Worm (Caenorhabditis elegans) whole organism, young adult: ENCODE measurements around the gene F58B3.6.
A peak's percentile ranks its signal among the peaks of the same experiment; 100 is the strongest.

Source experiments
- B0019.2 ChIP-seq: fragments of 200-800 bp; sonication (Bioruptor generic); conservative IDR thresholded peaks from 2 replicates; pipeline ENCODE4 v1.3.6; 2022; ENCODE audit warnings: missing genetic modification reagents, missing genetic modification characterization, missing compliant biosample characterization
- B0035.1 ChIP-seq: sonication (generic microtip); optimal IDR thresholded peaks from 2 replicates; lab custom pipeline; 2016; ENCODE audit warnings: missing genetic modification characterization, mild to moderate bottlenecking, missing compliant biosample characterization, missing genotype, missing genetic modification reagents
- C06A6.2 ChIP-seq: fragments of 200-800 bp; sonication (Bioruptor generic); conservative IDR thresholded peaks from 2 replicates; pipeline ENCODE4 v1.3.6; 2022; ENCODE audit warnings: missing genetic modification characterization, missing compliant biosample characterization
- F33H1.4 ChIP-seq: fragments of 200-800 bp; sonication (Bioruptor generic); IDR thresholded peaks from 2 replicates; pipeline ENCODE4 v1.3.6; 2022; ENCODE audit warnings: missing genetic modification reagents, missing genetic modification characterization, missing compliant biosample characterization
- F49E8.2 ChIP-seq: sonication (generic microtip); optimal IDR thresholded peaks from 3 replicates; lab custom pipeline; 2017; ENCODE audit warnings: missing genetic modification characterization, mild to moderate bottlenecking, missing compliant biosample characterization, antibody characterized with exemption, moderate library complexity; ENCODE audit not compliant: insufficient read depth
- Y53F4B.3 ChIP-seq: fragments of 200-800 bp; sonication (Bioruptor generic); IDR thresholded peaks from 2 replicates; pipeline ENCODE4 v1.3.6; 2022; ENCODE audit warnings: missing genetic modification reagents, missing genetic modification characterization, missing compliant biosample characterization
- Y53G8AR.9 ChIP-seq: fragments of 200-800 bp; sonication (Bioruptor generic); conservative IDR thresholded peaks from 2 replicates; pipeline ENCODE4 v1.3.6; 2022; ENCODE audit warnings: missing genetic modification reagents, missing genetic modification characterization, missing compliant biosample characterization
- Y67H2A.10 ChIP-seq: fragments of 200-800 bp; sonication (Bioruptor generic); conservative IDR thresholded peaks from 2 replicates; pipeline ENCODE4 v1.3.6; 2022; ENCODE audit warnings: missing genetic modification reagents, missing genetic modification characterization, missing compliant biosample characterization
- Y95B8A.8 ChIP-seq: fragments of 200-800 bp; sonication (Bioruptor generic); IDR thresholded peaks from 2 replicates; pipeline ENCODE4 v1.3.6; 2022; ENCODE audit warnings: missing genetic modification reagents, missing genetic modification characterization, missing compliant biosample characterization
- ZK185.1 ChIP-seq: sonication (generic microtip); optimal IDR thresholded peaks from 2 replicates; lab custom pipeline; 2016; ENCODE audit warnings: mild to moderate bottlenecking, missing genetic modification characterization, missing compliant biosample characterization; ENCODE audit not compliant: poor library complexity, severe bottlenecking
- aptf-2 ChIP-seq: fragments of 200-800 bp; sonication (Bioruptor generic); conservative IDR thresholded peaks from 2 replicates; pipeline ENCODE4 v1.3.6; 2022; ENCODE audit warnings: missing genetic modification reagents, missing genetic modification characterization, missing compliant biosample characterization
- atf-7 ChIP-seq: sonication (generic microtip); optimal IDR thresholded peaks from 2 replicates; lab custom pipeline; 2017; ENCODE audit warnings: mild to moderate bottlenecking, missing genetic modification characterization, missing compliant biosample characterization
- athp-1 ChIP-seq: sonication (generic microtip); optimal IDR thresholded peaks from 2 replicates; lab custom pipeline; 2017; ENCODE audit warnings: mild to moderate bottlenecking, missing genetic modification characterization, missing compliant biosample characterization
- attf-5 ChIP-seq: fragments of 200-800 bp; sonication (Bioruptor generic); optimal IDR thresholded peaks from 2 replicates; lab custom pipeline; 2018; ENCODE audit warnings: mild to moderate bottlenecking, missing genetic modification characterization, missing compliant biosample characterization
- cebp-2 ChIP-seq: fragments of 200-800 bp; sonication (Bioruptor generic); IDR thresholded peaks from 2 replicates; pipeline ENCODE4 v1.3.6; 2022; ENCODE audit warnings: missing genetic modification characterization, missing compliant biosample characterization
- ceh-27 ChIP-seq: fragments of 200-800 bp; sonication (Bioruptor generic); optimal IDR thresholded peaks from 2 replicates; lab custom pipeline; 2018; ENCODE audit warnings: mild to moderate bottlenecking, missing genetic modification characterization, moderate library complexity, missing compliant biosample characterization
- chd-7 ChIP-seq: sonication (generic microtip); optimal IDR thresholded peaks from 2 replicates; lab custom pipeline; 2016; ENCODE audit warnings: mild to moderate bottlenecking, missing genetic modification characterization, moderate library complexity, missing compliant biosample characterization
- dpff-1 ChIP-seq: sonication (generic microtip); optimal IDR thresholded peaks from 2 replicates; lab custom pipeline; 2017; ENCODE audit warnings: mild to moderate bottlenecking, missing genetic modification characterization, missing compliant biosample characterization
- egl-44 ChIP-seq: fragments of 200-800 bp; sonication (Bioruptor generic); IDR thresholded peaks from 2 replicates; pipeline ENCODE4 v1.3.6; 2022; ENCODE audit warnings: missing genetic modification reagents, missing genetic modification characterization, missing compliant biosample characterization
- egrh-3 ChIP-seq: fragments of 200-800 bp; sonication (Bioruptor generic); IDR thresholded peaks from 2 replicates; pipeline ENCODE4 v1.3.6; 2022; ENCODE audit warnings: missing genetic modification reagents, missing genetic modification characterization, missing compliant biosample characterization
- hmg-20 ChIP-seq: fragments of 200-800 bp; sonication (Bioruptor generic); IDR thresholded peaks from 2 replicates; pipeline ENCODE4 v1.3.6; 2022; ENCODE audit warnings: missing genetic modification reagents, missing genetic modification characterization, missing compliant biosample characterization
- let-607 ChIP-seq, 2 experiments: fragments of 200-800 bp in 1 of 2; sonication (Bioruptor generic) in 1 of 2; sonication (generic microtip) in 1 of 2; optimal IDR thresholded peaks; 2 replicates each; lab custom pipeline; 2016 to 2018; ENCODE audit warnings: mild to moderate bottlenecking in 2 of 2, missing compliant biosample characterization in 2 of 2, missing genetic modification characterization in 2 of 2, moderate library complexity in 2 of 2, missing genotype in 1 of 2
- lin-54 ChIP-seq: fragments of 200-800 bp; sonication (Bioruptor generic); optimal IDR thresholded peaks from 2 replicates; lab custom pipeline; 2018; ENCODE audit warnings: mild to moderate bottlenecking, missing genetic modification characterization, missing compliant biosample characterization
- lsl-1 ChIP-seq: fragments of 200-800 bp; sonication (Bioruptor generic); optimal IDR thresholded peaks from 2 replicates; lab custom pipeline; 2018; ENCODE audit warnings: mild to moderate bottlenecking, missing genetic modification characterization, moderate library complexity, missing compliant biosample characterization
- lsy-27 ChIP-seq: sonication (generic microtip); optimal IDR thresholded peaks from 2 replicates; lab custom pipeline; 2017; ENCODE audit warnings: missing genetic modification characterization, mild to moderate bottlenecking, missing compliant biosample characterization, antibody characterized with exemption, missing genotype, borderline replicate concordance; ENCODE audit not compliant: insufficient read depth
- madf-10 ChIP-seq: sonication (generic microtip); optimal IDR thresholded peaks from 2 replicates; lab custom pipeline; 2016; ENCODE audit warnings: mild to moderate bottlenecking, missing genetic modification characterization, missing compliant biosample characterization
- madf-3 ChIP-seq: fragments of 200-800 bp; sonication (Bioruptor generic); IDR thresholded peaks from 2 replicates; pipeline ENCODE4 v1.3.6; 2022; ENCODE audit warnings: missing genetic modification reagents, missing genetic modification characterization, missing compliant biosample characterization
- madf-6 ChIP-seq: fragments of 200-800 bp; sonication (Bioruptor generic); IDR thresholded peaks from 2 replicates; pipeline ENCODE4 v1.3.6; 2022; ENCODE audit warnings: missing genetic modification reagents, missing genetic modification characterization, missing compliant biosample characterization
- mel-28 ChIP-seq: sonication (generic microtip); optimal IDR thresholded peaks from 2 replicates; lab custom pipeline; 2016; ENCODE audit warnings: borderline replicate concordance, mild to moderate bottlenecking, missing genetic modification characterization, missing compliant biosample characterization
- mes-4 ChIP-seq: sonication (generic microtip); optimal IDR thresholded peaks from 2 replicates; lab custom pipeline; 2016; ENCODE audit warnings: missing genotype, missing genetic modification characterization, missing compliant biosample characterization
- nfya-2 ChIP-seq: fragments of 200-800 bp; sonication (Bioruptor generic); IDR thresholded peaks from 2 replicates; pipeline ENCODE4 v1.3.6; 2022; ENCODE audit warnings: missing genetic modification reagents, missing genetic modification characterization, missing compliant biosample characterization
- nhr-80 ChIP-seq: sonication (generic microtip); optimal IDR thresholded peaks from 2 replicates; lab custom pipeline; 2016; ENCODE audit warnings: missing genetic modification characterization, missing compliant biosample characterization
- pbrm-1 ChIP-seq: fragments of 200-800 bp; sonication (Bioruptor generic); IDR thresholded peaks from 2 replicates; pipeline ENCODE4 v1.3.6; 2022; ENCODE audit warnings: missing genetic modification reagents, missing genetic modification characterization, missing compliant biosample characterization
- rec-8 ChIP-seq, 2 experiments: sonication (generic microtip); optimal IDR thresholded peaks; 2 replicates each; lab custom pipeline; 2016; ENCODE audit warnings: mild to moderate bottlenecking in 2 of 2, missing genetic modification characterization in 2 of 2, missing genetic modification reagents in 2 of 2, missing genotype in 2 of 2, missing biosample characterization in 1 of 2, missing compliant biosample characterization in 1 of 2, moderate library complexity in 1 of 2
- repo-1 ChIP-seq: sonication (generic microtip); optimal IDR thresholded peaks from 2 replicates; lab custom pipeline; 2017; ENCODE audit warnings: mild to moderate bottlenecking, missing genetic modification characterization, missing compliant biosample characterization
- snpc-1.1 ChIP-seq: sonication (generic microtip); optimal IDR thresholded peaks from 2 replicates; lab custom pipeline; 2017; ENCODE audit warnings: missing genetic modification characterization, mild to moderate bottlenecking, missing compliant biosample characterization, antibody characterized with exemption, moderate library complexity, missing genotype, missing genetic modification reagents; ENCODE audit not compliant: insufficient read depth
- snpc-1.3 ChIP-seq: sonication (generic microtip); optimal IDR thresholded peaks from 2 replicates; lab custom pipeline; 2017; ENCODE audit warnings: missing genetic modification characterization, mild to moderate bottlenecking, missing compliant biosample characterization, antibody characterized with exemption, moderate library complexity, missing genotype, missing genetic modification reagents; ENCODE audit not compliant: insufficient read depth
- snpc-3.4 ChIP-seq: sonication (generic microtip); optimal IDR thresholded peaks from 2 replicates; lab custom pipeline; 2017; ENCODE audit warnings: missing genetic modification characterization, mild to moderate bottlenecking, missing compliant biosample characterization, antibody characterized with exemption, moderate library complexity, missing genotype, missing genetic modification reagents
- sptf-2 ChIP-seq: fragments of 200-800 bp; sonication (Bioruptor generic); optimal IDR thresholded peaks from 2 replicates; lab custom pipeline; 2018; ENCODE audit warnings: mild to moderate bottlenecking, missing genetic modification characterization, missing compliant biosample characterization
- tlf-1 ChIP-seq: fragments of 200-800 bp; sonication (Bioruptor generic); optimal IDR thresholded peaks from 2 replicates; lab custom pipeline; 2018; ENCODE audit warnings: mild to moderate bottlenecking, missing genetic modification characterization, missing compliant biosample characterization
- unc-62 ChIP-seq: fragments of 150-350 bp; optimal IDR thresholded peaks from 2 replicates; lab custom pipeline; 2014; ENCODE audit warnings: missing biosample characterization, missing genetic modification reagents, missing genetic modification characterization
- ztf-18 ChIP-seq: sonication (generic microtip); optimal IDR thresholded peaks from 2 replicates; lab custom pipeline; 2016; ENCODE audit warnings: missing genotype, mild to moderate bottlenecking, missing genetic modification characterization, missing compliant biosample characterization
- ztf-26 ChIP-seq: sonication (generic microtip); optimal IDR thresholded peaks from 2 replicates; lab custom pipeline; 2017; ENCODE audit warnings: missing genetic modification characterization, missing compliant biosample characterization
- ztf-3 ChIP-seq: fragments of 200-800 bp; sonication (Bioruptor generic); optimal IDR thresholded peaks from 2 replicates; lab custom pipeline; 2018; ENCODE audit warnings: mild to moderate bottlenecking, missing genetic modification characterization, missing compliant biosample characterization
- ztf-6 ChIP-seq: fragments of 200-800 bp; sonication (Bioruptor generic); IDR thresholded peaks from 2 replicates; pipeline ENCODE4 v1.3.6; 2022; ENCODE audit warnings: missing genetic modification reagents, missing genetic modification characterization, missing compliant biosample characterization

Gene F58B3.6

ce11 chrIV:11593415-11594190 is 42.8 kb upstream of the F58B3.6 start, which contains the start of gene F40F11.3 (continued):
- TF ChIP-seq attf-5 (GFP tag; lab: Kevin White, UChicago) (peak; percentile 90), Y53G8AR.9 (GFP tag; lab: Robert Waterston, UW) (no peak; the same call in 1 of the 2 replicates), atf-7 (tag; lab: Kevin White, UChicago) (peak; percentile 42), ztf-3 (GFP tag; lab: Kevin White, UChicago) (no peak), mel-28 (no peak), ztf-26 (peak; percentile 51), mes-4 (tag; lab: Kevin White, UChicago) (no peak), B0035.1 (tag; lab: Kevin White, UChicago) (no peak), lin-54 (peak; percentile 65), egl-44 (GFP tag; lab: Robert Waterston, UW) (peak; percentile 64; the same call in 1 of the 2 replicates), ceh-27 (peak; percentile 94), Y53F4B.3 (no peak), hmg-20 (GFP tag; lab: Robert Waterston, UW) (peak; percentile 37; the same call in 1 of the 2 replicates), madf-6 (peak; percentile 8; the same call in 1 of the 2 replicates), ztf-18 (tag; lab: Kevin White, UChicago) (peak; percentile 2), nfya-2 (0 out of 2 replicates have a peak, but pooled peaks have one; percentile 10), snpc-3.4 (tag; lab: Kevin White, UChicago) (no peak), nhr-80 (tag; lab: Kevin White, UChicago) (peak; percentile 41), athp-1 (tag; lab: Kevin White, UChicago) (peak; percentile 26), F33H1.4 (GFP tag; lab: Robert Waterston, UW) (peak; percentile 34; the same call in 1 of the 2 replicates), rec-8 (tag; optimal IDR thresholded peaks at IDR 0.05; lab: Kevin White, UChicago) (no peak), cebp-2 (0 out of 2 replicates have a peak, but pooled peaks have one; percentile 47), chd-7 (peak; percentile 14), snpc-1.3 (tag; lab: Kevin White, UChicago) (no peak), lsy-27 (tag; lab: Kevin White, UChicago) (no peak), aptf-2 (GFP tag; lab: Robert Waterston, UW) (no peak), Y67H2A.10 (GFP tag; lab: Robert Waterston, UW) (0 out of 2 replicates have a peak, but pooled peaks have one; percentile 37), ZK185.1 (peak; percentile 79), lsl-1 (GFP tag; lab: Kevin White, UChicago) (no peak), sptf-2 (no peak), egrh-3 (GFP tag; lab: Robert Waterston, UW) (no peak), snpc-1.1 (tag; lab: Kevin White, UChicago) (no peak), ztf-6 (GFP tag; lab: Robert Waterston, UW) (no peak), F49E8.2 (tag; lab: Kevin White, UChicago) (no peak), dpff-1 (tag; lab: Kevin White, UChicago) (no peak), tlf-1 (peak; percentile 48), repo-1 (tag; lab: Kevin White, UChicago) (peak; percentile 87), madf-3 (GFP tag; lab: Robert Waterston, UW) (0 out of 2 replicates have a peak, but pooled peaks have one; percentile 48), madf-10 (tag; lab: Kevin White, UChicago) (peak; percentile 71), pbrm-1 (GFP tag; lab: Robert Waterston, UW) (peak; percentile 73), B0019.2 (no peak), Y95B8A.8 (GFP tag; lab: Robert Waterston, UW) (0 out of 2 replicates have a peak, but pooled peaks have one; percentile 14), let-607 (tag; optimal IDR thresholded peaks at IDR 0.05; lab: Kevin White, UChicago) (peak in 1 of 2 experiments; percentile 52), unc-62 (GFP tag; lab: Kevin White, UChicago) (no peak), C06A6.2 (GFP tag; lab: Robert Waterston, UW) (peak; percentile 78; the same call in 1 of the 2 replicates)
